Worm (Caenorhabditis elegans): ENCODE results near the gene npr-5.

DNA sequence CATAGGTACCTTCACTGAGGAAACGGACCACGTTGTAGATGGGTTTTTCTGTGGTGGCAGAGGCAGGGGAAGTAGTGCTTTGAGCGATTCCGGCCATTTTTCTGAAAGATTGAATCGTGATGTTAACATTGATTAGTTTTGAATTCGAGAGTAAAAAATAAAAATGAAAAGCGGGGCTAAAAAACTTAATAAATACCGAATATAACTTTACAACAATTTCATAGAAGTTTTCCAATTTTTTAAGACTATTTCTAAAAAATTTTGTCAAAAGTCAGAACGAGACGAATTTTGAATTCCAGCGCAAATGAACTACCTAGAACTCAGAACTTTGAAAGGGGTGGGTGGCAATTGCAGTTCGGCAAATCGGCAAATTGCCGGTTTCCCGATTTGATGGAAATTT is 46.9 kb downstream of the npr-5 start, which contains the start of gene kin-33:
- TF ChIP-seq che-1 (tag; optimal IDR thresholded peaks at IDR 0.05) (no peak), eyg-1 (tag; optimal IDR thresholded peaks at IDR 0.05) (no peak), unc-86 (tag; optimal IDR thresholded peaks at IDR 0.05) (no peak), ceh-6 (GFP tag; optimal IDR thresholded peaks at IDR 0.05) (no peak)
